1 fruit fly cellular context compared by ENCODE assay signal in genomic region chrX:5317170-5317569, dm6.
TF ChIP-seq lines count a peak whose summit lies in the region.

TSS of gene CG15930 (minus strand) at chrX:5317295.
TSS of gene Sas10 (plus strand) at chrX:5317409.

TF ChIP-seq in whole organism, embryonic, 481 proteins besides CTCF, POLR2A, EP300 and RAD21 (continued from another document and continues in another):
- no peak for TF ChIP-seq en (GFP tag; optimal IDR thresholded peaks at IDR 0.05; lab: Kevin White, UChicago)
- no peak for TF ChIP-seq nau (GFP tag; optimal IDR thresholded peaks at IDR 0.05; lab: Kevin White, UChicago)
- no peak for TF ChIP-seq CG8388 (GFP tag; optimal IDR thresholded peaks at IDR 0.05; lab: Kevin White, UChicago)
- TF ChIP-seq wdn (GFP tag; IDR thresholded peaks at IDR 0.05; lab: Robert Waterston, UW) = no peak
- no peak for TF ChIP-seq CG7745 (tag; optimal IDR thresholded peaks at IDR 0.05; lab: Kevin White, UChicago)
- TF ChIP-seq Med (GFP tag; lab: Kevin White, UChicago) = peak; percentile 20
- TF ChIP-seq CG15696 (tag; optimal IDR thresholded peaks at IDR 0.05; lab: Kevin White, UChicago) = no peak
- no peak for TF ChIP-seq vnd (GFP tag; IDR thresholded peaks at IDR 0.05; lab: Robert Waterston, UW; ENCODE audit: partially characterized antibody)
- no peak for TF ChIP-seq bbx (GFP tag; IDR thresholded peaks at IDR 0.05; lab: Robert Waterston, UW; ENCODE audit: partially characterized antibody)
- no peak for TF ChIP-seq Dek (tag; optimal IDR thresholded peaks at IDR 0.05; lab: Kevin White, UChicago)
- TF ChIP-seq CG9215 (GFP tag; IDR thresholded peaks at IDR 0.05; lab: Robert Waterston, UW) = no peak
- TF ChIP-seq Taf1 (GFP tag; IDR thresholded peaks at IDR 0.05; lab: Robert Waterston, UW) = no peak
- TF ChIP-seq CG31365 (tag; optimal IDR thresholded peaks at IDR 0.05; lab: Kevin White, UChicago) = no peak
- TF ChIP-seq Tbp (GFP tag; optimal IDR thresholded peaks at IDR 0.05; lab: Kevin White, UChicago) = no peak
- TF ChIP-seq CG7556 (GFP tag; optimal IDR thresholded peaks at IDR 0.05; lab: Kevin White, UChicago) = no peak
- TF ChIP-seq tap (tag; optimal IDR thresholded peaks at IDR 0.05; lab: Kevin White, UChicago) = no peak
- TF ChIP-seq ham (GFP tag; IDR thresholded peaks at IDR 0.05; lab: Robert Waterston, UW) = no peak
- peak; percentile 60 for TF ChIP-seq CG8290 (GFP tag; optimal IDR thresholded peaks at IDR 0.05; lab: Kevin White, UChicago)
- TF ChIP-seq CG8290 (tag; optimal IDR thresholded peaks at IDR 0.05; lab: Kevin White, UChicago) = peak in 1 of 2 experiments; percentile 3
- peak; percentile 5 for TF ChIP-seq CG33213 (GFP tag; optimal IDR thresholded peaks at IDR 0.05; lab: Kevin White, UChicago)
- TF ChIP-seq Usf (GFP tag; optimal IDR thresholded peaks at IDR 0.05; lab: Kevin White, UChicago) = no peak
- TF ChIP-seq D19B (GFP tag; optimal IDR thresholded peaks at IDR 0.05; lab: Kevin White, UChicago) = no peak
- peak; percentile 44 for TF ChIP-seq Lhr (GFP tag; optimal IDR thresholded peaks at IDR 0.05; lab: Kevin White, UChicago)
- TF ChIP-seq CG8478 (optimal IDR thresholded peaks at IDR 0.05; lab: Kevin White, UChicago) = no peak
- TF ChIP-seq CkIIα-i1 (GFP tag; IDR thresholded peaks at IDR 0.05; lab: Robert Waterston, UW) = no peak
- TF ChIP-seq crp (GFP tag; optimal IDR thresholded peaks at IDR 0.05; lab: Kevin White, UChicago) = no peak
- no peak for TF ChIP-seq lov (optimal IDR thresholded peaks at IDR 0.05; lab: Kevin White, UChicago)
- no peak for TF ChIP-seq lov (GFP tag; IDR thresholded peaks at IDR 0.05; lab: Robert Waterston, UW)
- no peak for TF ChIP-seq ash1 (GFP tag; optimal IDR thresholded peaks at IDR 0.05; lab: Kevin White, UChicago)
- TF ChIP-seq CG3847 (GFP tag; IDR thresholded peaks at IDR 0.05; lab: Robert Waterston, UW) = no peak
- no peak for TF ChIP-seq zfh1 (GFP tag; IDR thresholded peaks at IDR 0.05; lab: Robert Waterston, UW)
- no peak for TF ChIP-seq esg (GFP tag; conservative IDR thresholded peaks at IDR 0.05; lab: Robert Waterston, UW)
- TF ChIP-seq CG1233 (GFP tag; optimal IDR thresholded peaks at IDR 0.05; lab: Kevin White, UChicago) = no peak
- no peak for TF ChIP-seq CG14050 (GFP tag; IDR thresholded peaks at IDR 0.05; lab: Robert Waterston, UW)
- no peak for TF ChIP-seq CG11456 (GFP tag; IDR thresholded peaks at IDR 0.05; lab: Robert Waterston, UW)
- TF ChIP-seq cwo (GFP tag; optimal IDR thresholded peaks at IDR 0.05; lab: Kevin White, UChicago) = peak; percentile 16
- no peak for TF ChIP-seq schlank (tag; optimal IDR thresholded peaks at IDR 0.05; lab: Kevin White, UChicago)
- TF ChIP-seq Bgb (GFP tag; IDR thresholded peaks at IDR 0.05; lab: Robert Waterston, UW; ENCODE audit: partially characterized antibody) = peak; percentile 47; the same call in 1 of the 2 replicates
- TF ChIP-seq caup (GFP tag; optimal IDR thresholded peaks at IDR 0.05; lab: Kevin White, UChicago; ENCODE audit: severe bottlenecking) = no peak
- no peak for TF ChIP-seq CG14441 (GFP tag; IDR thresholded peaks at IDR 0.05; lab: Robert Waterston, UW)
- TF ChIP-seq CG33557 (GFP tag; optimal IDR thresholded peaks at IDR 0.05; lab: Kevin White, UChicago) = no peak
- no peak for TF ChIP-seq Fer3 (tag; optimal IDR thresholded peaks at IDR 0.05; lab: Kevin White, UChicago)
- TF ChIP-seq TFAM (GFP tag; optimal IDR thresholded peaks at IDR 0.05; lab: Kevin White, UChicago) = no peak
- TF ChIP-seq Pdp1 (GFP tag; optimal IDR thresholded peaks at IDR 0.05; lab: Kevin White, UChicago) = no peak
- TF ChIP-seq row (GFP tag; IDR thresholded peaks at IDR 0.05; lab: Robert Waterston, UW) = no peak
- TF ChIP-seq H2.0 (GFP tag; IDR thresholded peaks at IDR 0.05; lab: Robert Waterston, UW) = no peak
- no peak for TF ChIP-seq fu2 (GFP tag; optimal IDR thresholded peaks at IDR 0.05; lab: Kevin White, UChicago)
- no peak for TF ChIP-seq sd (tag; optimal IDR thresholded peaks at IDR 0.05; lab: Kevin White, UChicago)
- no peak for TF ChIP-seq NFAT (GFP tag; IDR thresholded peaks at IDR 0.05; lab: Robert Waterston, UW)
- TF ChIP-seq klu (GFP tag; IDR thresholded peaks at IDR 0.05; lab: Robert Waterston, UW) = no peak
- TF ChIP-seq Oaz (GFP tag; IDR thresholded peaks at IDR 0.05; lab: Robert Waterston, UW) = no peak
- peak; percentile 13 for TF ChIP-seq CG14710 (tag; optimal IDR thresholded peaks at IDR 0.05; lab: Kevin White, UChicago)
- TF ChIP-seq tio (GFP tag; optimal IDR thresholded peaks at IDR 0.05; lab: Kevin White, UChicago) = no peak
- no peak for TF ChIP-seq chm (GFP tag; IDR thresholded peaks at IDR 0.05; lab: Robert Waterston, UW)
- TF ChIP-seq az2 (GFP tag; optimal IDR thresholded peaks at IDR 0.05; lab: Kevin White, UChicago) = no peak
- no peak for TF ChIP-seq CG7963 (GFP tag; IDR thresholded peaks at IDR 0.05; lab: Robert Waterston, UW; ENCODE audit: partially characterized antibody)
- TF ChIP-seq CG13775 (GFP tag; optimal IDR thresholded peaks at IDR 0.05; lab: Kevin White, UChicago) = no peak
- TF ChIP-seq CG2712 (tag; optimal IDR thresholded peaks at IDR 0.05; lab: Kevin White, UChicago) = no peak
- TF ChIP-seq sens-2 (GFP tag; IDR thresholded peaks at IDR 0.05; lab: Robert Waterston, UW) = no peak
- TF ChIP-seq cad (GFP tag; optimal IDR thresholded peaks at IDR 0.05; lab: Kevin White, UChicago) = no peak
- TF ChIP-seq Doc2 (GFP tag; IDR thresholded peaks at IDR 0.05; lab: Robert Waterston, UW) = no peak
- no peak for TF ChIP-seq CG4360 (GFP tag; IDR thresholded peaks at IDR 0.05; lab: Robert Waterston, UW)
- peak; percentile 64 for TF ChIP-seq Ets97D (GFP tag; optimal IDR thresholded peaks at IDR 0.05; lab: Kevin White, UChicago)
- no peak for TF ChIP-seq Six4 (GFP tag; optimal IDR thresholded peaks at IDR 0.05; lab: Kevin White, UChicago)
- peak; percentile 30 for TF ChIP-seq CG12659 (GFP tag; optimal IDR thresholded peaks at IDR 0.05; lab: Kevin White, UChicago)
- TF ChIP-seq Antp (GFP tag; optimal IDR thresholded peaks at IDR 0.05; lab: Kevin White, UChicago) = no peak
- TF ChIP-seq CG10654 (GFP tag; optimal IDR thresholded peaks at IDR 0.05; lab: Kevin White, UChicago) = no peak
- TF ChIP-seq trem (tag; optimal IDR thresholded peaks at IDR 0.05; lab: Kevin White, UChicago) = peak; percentile 27
- TF ChIP-seq Adf1 (GFP tag; IDR thresholded peaks at IDR 0.05; lab: Robert Waterston, UW) = no peak
- no peak for TF ChIP-seq gro (GFP tag; optimal IDR thresholded peaks at IDR 0.05; lab: Kevin White, UChicago)
- no peak for TF ChIP-seq wor (GFP tag; IDR thresholded peaks at IDR 0.05; lab: Robert Waterston, UW)
- no peak for TF ChIP-seq vvl (GFP tag; IDR thresholded peaks at IDR 0.05; lab: Robert Waterston, UW)
- peak; percentile 13; the same call in 1 of the 3 replicates for TF ChIP-seq CG14860 (GFP tag; IDR thresholded peaks at IDR 0.05; lab: Robert Waterston, UW; ENCODE audit: partially characterized antibody)
- TF ChIP-seq insv (GFP tag; optimal IDR thresholded peaks at IDR 0.05; lab: Kevin White, UChicago) = no peak
- TF ChIP-seq tin (GFP tag; optimal IDR thresholded peaks at IDR 0.05; lab: Kevin White, UChicago) = no peak
- no peak for TF ChIP-seq Bdp1 (GFP tag; optimal IDR thresholded peaks at IDR 0.05; lab: Kevin White, UChicago)
- no peak for TF ChIP-seq CG15479 (GFP tag; optimal IDR thresholded peaks at IDR 0.05; lab: Kevin White, UChicago)
- TF ChIP-seq Hr3 (GFP tag; optimal IDR thresholded peaks at IDR 0.05; lab: Kevin White, UChicago) = no peak
- no peak for TF ChIP-seq pfk (GFP tag; optimal IDR thresholded peaks at IDR 0.05; lab: Kevin White, UChicago)
- TF ChIP-seq CG13894 (tag; optimal IDR thresholded peaks at IDR 0.05; lab: Kevin White, UChicago) = no peak
- no peak for TF ChIP-seq Ssrp (tag; optimal IDR thresholded peaks at IDR 0.05; lab: Kevin White, UChicago)
- TF ChIP-seq Dref (GFP tag; IDR thresholded peaks at IDR 0.05; lab: Robert Waterston, UW) = peak; percentile 72
- TF ChIP-seq Atf6 (GFP tag; IDR thresholded peaks at IDR 0.05; lab: Robert Waterston, UW) = no peak
- peak; percentile 20; the same call in 1 of the 2 replicates for TF ChIP-seq inv (GFP tag; IDR thresholded peaks at IDR 0.05; lab: Robert Waterston, UW; ENCODE audit: partially characterized antibody)
- TF ChIP-seq HLHmδ (GFP tag; optimal IDR thresholded peaks at IDR 0.05; lab: Kevin White, UChicago) = no peak
- no peak for TF ChIP-seq Lim3 (GFP tag; IDR thresholded peaks at IDR 0.05; lab: Robert Waterston, UW)
- TF ChIP-seq CG2116 (GFP tag; optimal IDR thresholded peaks at IDR 0.05; lab: Kevin White, UChicago) = peak; percentile 20
- TF ChIP-seq Jarid2 (GFP tag; optimal IDR thresholded peaks at IDR 0.05; lab: Kevin White, UChicago) = no peak
- no peak for TF ChIP-seq CG6765 (GFP tag; optimal IDR thresholded peaks at IDR 0.05; lab: Kevin White, UChicago)
- no peak for TF ChIP-seq crc (GFP tag; optimal IDR thresholded peaks at IDR 0.05; lab: Kevin White, UChicago)
- TF ChIP-seq dmrt11E (tag; optimal IDR thresholded peaks at IDR 0.05; lab: Kevin White, UChicago) = no peak
- TF ChIP-seq CG16815 (GFP tag; optimal IDR thresholded peaks at IDR 0.05; lab: Kevin White, UChicago) = no peak
- TF ChIP-seq CG7271 (tag; optimal IDR thresholded peaks at IDR 0.05; lab: Kevin White, UChicago) = no peak
- TF ChIP-seq D (optimal IDR thresholded peaks at IDR 0.05; lab: Kevin White, UChicago) = no peak
- no peak for TF ChIP-seq D (GFP tag; optimal IDR thresholded peaks at IDR 0.05; lab: Kevin White, UChicago)
- TF ChIP-seq zf30C (GFP tag; optimal IDR thresholded peaks at IDR 0.05; lab: Kevin White, UChicago) = no peak
- TF ChIP-seq NK7.1 (GFP tag; optimal IDR thresholded peaks at IDR 0.05; lab: Kevin White, UChicago) = no peak
- no peak for TF ChIP-seq pum (GFP tag; optimal IDR thresholded peaks at IDR 0.05; lab: Kevin White, UChicago)
- no peak for TF ChIP-seq CG9932 (GFP tag; IDR thresholded peaks at IDR 0.05; lab: Robert Waterston, UW)
- no peak for TF ChIP-seq GATAe (GFP tag; conservative IDR thresholded peaks at IDR 0.05; lab: Robert Waterston, UW)
- no peak for TF ChIP-seq Drgx (GFP tag; IDR thresholded peaks at IDR 0.05; lab: Robert Waterston, UW)
- TF ChIP-seq gcm2 (GFP tag; optimal IDR thresholded peaks at IDR 0.05; lab: Kevin White, UChicago) = no peak
- no peak for TF ChIP-seq trh (GFP tag; optimal IDR thresholded peaks at IDR 0.05; lab: Kevin White, UChicago)
- no peak for TF ChIP-seq pita (GFP tag; optimal IDR thresholded peaks at IDR 0.05; lab: Kevin White, UChicago)
- peak; percentile 44 for TF ChIP-seq BEAF-32 (GFP tag; optimal IDR thresholded peaks at IDR 0.05; lab: Kevin White, UChicago)
- no peak for TF ChIP-seq CG12299 (tag; optimal IDR thresholded peaks at IDR 0.05; lab: Kevin White, UChicago)
- no peak for TF ChIP-seq CG17568 (GFP tag; optimal IDR thresholded peaks at IDR 0.05; lab: Kevin White, UChicago)
- peak; percentile 56 for TF ChIP-seq pzg (GFP tag; optimal IDR thresholded peaks at IDR 0.05; lab: Kevin White, UChicago)
- TF ChIP-seq Sin3A (optimal IDR thresholded peaks at IDR 0.05; lab: Kevin White, UChicago) = no peak
- TF ChIP-seq chinmo (GFP tag; IDR thresholded peaks at IDR 0.05; lab: Robert Waterston, UW; ENCODE audit: partially characterized antibody) = 0 out of 4 replicates have a peak, but pooled peaks have one; percentile 48
- peak; percentile 53 for TF ChIP-seq CG15514 (GFP tag; optimal IDR thresholded peaks at IDR 0.05; lab: Kevin White, UChicago)
- TF ChIP-seq YL-1 (GFP tag; optimal IDR thresholded peaks at IDR 0.05; lab: Kevin White, UChicago) = peak; percentile 8
- TF ChIP-seq ap (GFP tag; IDR thresholded peaks at IDR 0.05; lab: Robert Waterston, UW) = no peak
- TF ChIP-seq org-1 (GFP tag; optimal IDR thresholded peaks at IDR 0.05; lab: Kevin White, UChicago) = no peak
- no peak for TF ChIP-seq CG12769 (tag; optimal IDR thresholded peaks at IDR 0.05; lab: Kevin White, UChicago)
- TF ChIP-seq CG1024 (GFP tag; IDR thresholded peaks at IDR 0.05; lab: Robert Waterston, UW) = no peak
- peak; percentile 49; the same call in 1 of the 2 replicates for TF ChIP-seq amos (GFP tag; IDR thresholded peaks at IDR 0.05; lab: Robert Waterston, UW; ENCODE audit: partially characterized antibody)
- TF ChIP-seq nmo (GFP tag; optimal IDR thresholded peaks at IDR 0.05; lab: Kevin White, UChicago) = no peak
- TF ChIP-seq sqz (GFP tag; optimal IDR thresholded peaks at IDR 0.05; lab: Kevin White, UChicago) = no peak
- TF ChIP-seq yki (optimal IDR thresholded peaks at IDR 0.05; lab: Kevin White, UChicago) = no peak
- no peak for TF ChIP-seq Dfd (GFP tag; optimal IDR thresholded peaks at IDR 0.05; lab: Kevin White, UChicago)
- no peak for TF ChIP-seq CG31388 (GFP tag; optimal IDR thresholded peaks at IDR 0.05; lab: Kevin White, UChicago)
- TF ChIP-seq MESR4 (GFP tag; optimal IDR thresholded peaks at IDR 0.05; lab: Kevin White, UChicago) = peak; percentile 42
- no peak for TF ChIP-seq CG2889 (GFP tag; IDR thresholded peaks at IDR 0.05; lab: Robert Waterston, UW)
- TF ChIP-seq fd3F (GFP tag; optimal IDR thresholded peaks at IDR 0.05; lab: Kevin White, UChicago) = no peak
- no peak for TF ChIP-seq CG3163 (GFP tag; optimal IDR thresholded peaks at IDR 0.05; lab: Kevin White, UChicago)
- no peak for TF ChIP-seq ab (GFP tag; optimal IDR thresholded peaks at IDR 0.05; lab: Kevin White, UChicago)
- TF ChIP-seq CG3838 (GFP tag; optimal IDR thresholded peaks at IDR 0.05; lab: Kevin White, UChicago) = no peak
- no peak for TF ChIP-seq Dip2 (GFP tag; IDR thresholded peaks at IDR 0.05; lab: Robert Waterston, UW)
- peak; percentile 53; the same call in 1 of the 3 replicates for TF ChIP-seq CG6791 (GFP tag; IDR thresholded peaks at IDR 0.05; lab: Robert Waterston, UW; ENCODE audit: partially characterized antibody)
- TF ChIP-seq CG15011 (GFP tag; optimal IDR thresholded peaks at IDR 0.05; lab: Kevin White, UChicago) = no peak
- TF ChIP-seq Vsx1 (GFP tag; optimal IDR thresholded peaks at IDR 0.05; lab: Kevin White, UChicago) = no peak
- no peak for TF ChIP-seq CG10267 (tag; optimal IDR thresholded peaks at IDR 0.05; lab: Kevin White, UChicago)
- no peak for TF ChIP-seq CG1529 (GFP tag; optimal IDR thresholded peaks at IDR 0.05; lab: Kevin White, UChicago)
- peak; percentile 23; the same call in 1 of the 4 replicates for TF ChIP-seq Dll (GFP tag; IDR thresholded peaks at IDR 0.05; lab: Robert Waterston, UW; ENCODE audit: partially characterized antibody)
- TF ChIP-seq CG34224 (GFP tag; IDR thresholded peaks at IDR 0.05; lab: Robert Waterston, UW; ENCODE audit: partially characterized antibody) = peak; percentile 35; the same call in 1 of the 3 replicates
- no peak for TF ChIP-seq CG4854 (GFP tag; optimal IDR thresholded peaks at IDR 0.05; lab: Kevin White, UChicago)
- TF ChIP-seq jumu (GFP tag; optimal IDR thresholded peaks at IDR 0.05; lab: Kevin White, UChicago) = no peak
